Worm (Caenorhabditis elegans): Measurements from ENCODE around the gene F21D9.11.

The F21D9.11 gene

DNA sequence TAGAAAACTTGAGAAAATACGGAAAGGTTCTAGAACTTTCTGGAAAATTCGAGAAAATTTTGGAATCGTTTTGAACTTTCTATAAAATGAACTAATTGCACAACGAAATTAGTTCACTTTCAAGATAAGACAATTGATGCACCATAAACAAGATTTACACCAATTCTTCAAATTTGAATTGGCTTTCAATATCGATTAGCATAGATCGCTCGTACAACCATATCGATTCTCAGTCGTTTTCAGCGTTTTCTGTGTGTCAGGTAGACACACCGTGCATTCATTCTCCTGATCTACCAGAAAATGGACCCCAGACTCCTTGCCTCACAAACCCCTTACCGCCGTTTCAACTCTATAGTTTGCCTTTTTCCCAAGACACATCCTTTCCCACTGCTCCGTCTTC, 30.4 kb downstream of the F21D9.11 start, which contains the start of gene fbxb-117:
Gene fbxb-117 (plus strand): TSS at position 301 of the 400 bp plus-strand sequence.
- TF ChIP-seq scrt-1 (GFP tag; IDR thresholded peaks at IDR 0.05), result no peak
- no peak for TF ChIP-seq tra-4 (tag; optimal IDR thresholded peaks at IDR 0.05)
- no peak for TF ChIP-seq hmbx-1 (tag; optimal IDR thresholded peaks at IDR 0.05)
- TF ChIP-seq tbx-11 (GFP tag; IDR thresholded peaks at IDR 0.05), result no peak
- no peak for TF ChIP-seq hmg-4 (GFP tag; optimal IDR thresholded peaks at IDR 0.05)
- TF ChIP-seq B0310.2 (tag; optimal IDR thresholded peaks at IDR 0.05), result no peak
- TF ChIP-seq hnd-1 (tag; optimal IDR thresholded peaks at IDR 0.05), result no peak
- no peak for TF ChIP-seq ceh-13 (GFP tag; optimal IDR thresholded peaks at IDR 0.05)

- TF ChIP-seq tbx-37 (GFP tag; conservative IDR thresholded peaks at IDR 0.05), result no peak
- TF ChIP-seq aly-1 (tag; optimal IDR thresholded peaks at IDR 0.05), result no peak
- no peak for TF ChIP-seq B0310.2 (tag; optimal IDR thresholded peaks at IDR 0.05)
- TF ChIP-seq scrt-1 (GFP tag; IDR thresholded peaks at IDR 0.05), result no peak
- TF ChIP-seq F13C5.2 (tag; optimal IDR thresholded peaks at IDR 0.05), result no peak
- TF ChIP-seq hnd-1 (tag; optimal IDR thresholded peaks at IDR 0.05), result no peak
- TF ChIP-seq sea-1 (GFP tag; conservative IDR thresholded peaks at IDR 0.05), result no peak
- TF ChIP-seq hmg-4 (GFP tag; optimal IDR thresholded peaks at IDR 0.05), result no peak
- no peak for TF ChIP-seq pes-1 (GFP tag; IDR thresholded peaks at IDR 0.05)
- no peak for TF ChIP-seq hmbx-1 (tag; optimal IDR thresholded peaks at IDR 0.05)
- no peak for TF ChIP-seq tra-4 (tag; optimal IDR thresholded peaks at IDR 0.05)
- no peak for TF ChIP-seq ama-1 (optimal IDR thresholded peaks at IDR 0.05)
- TF ChIP-seq tbx-11 (GFP tag; IDR thresholded peaks at IDR 0.05), result no peak
- TF ChIP-seq ets-7 (tag; optimal IDR thresholded peaks at IDR 0.05), result no peak
- no peak for TF ChIP-seq ceh-13 (GFP tag; optimal IDR thresholded peaks at IDR 0.05)
- TF ChIP-seq flt-1 (GFP tag; IDR thresholded peaks at IDR 0.05), result no peak
- TF ChIP-seq ceh-36 (tag; optimal IDR thresholded peaks at IDR 0.05), result no peak
Observed at ce11 chrV:19285921-19286320, 34.0 kb downstream of the F21D9.11 start.

ce11 chrV:19288073-19288805, 36.3 kb downstream of the F21D9.11 start, which contains the start of the genes F55C9.3 and fbxb-57:
Gene F55C9.3 (minus strand): TSS chrV:19288173.
Gene fbxb-57 (plus strand): TSS chrV:19288755.
- no peak for TF ChIP-seq sea-1 (GFP tag; conservative IDR thresholded peaks at IDR 0.05)
- no peak for TF ChIP-seq pes-1 (GFP tag; IDR thresholded peaks at IDR 0.05)
- no peak for TF ChIP-seq tra-4 (tag; optimal IDR thresholded peaks at IDR 0.05)
- no peak for TF ChIP-seq scrt-1 (GFP tag; IDR thresholded peaks at IDR 0.05)
- TF ChIP-seq ceh-36 (tag; optimal IDR thresholded peaks at IDR 0.05), result no peak
- TF ChIP-seq hnd-1 (tag; optimal IDR thresholded peaks at IDR 0.05), result no peak
- no peak for TF ChIP-seq tbx-37 (GFP tag; conservative IDR thresholded peaks at IDR 0.05)
- TF ChIP-seq hmbx-1 (tag; optimal IDR thresholded peaks at IDR 0.05), result no peak
- TF ChIP-seq ama-1 (optimal IDR thresholded peaks at IDR 0.05), result no peak
- TF ChIP-seq aly-1 (tag; optimal IDR thresholded peaks at IDR 0.05), result no peak
- no peak for TF ChIP-seq hmg-4 (GFP tag; optimal IDR thresholded peaks at IDR 0.05)
- no peak for TF ChIP-seq F13C5.2 (tag; optimal IDR thresholded peaks at IDR 0.05)
- no peak for TF ChIP-seq ets-7 (tag; optimal IDR thresholded peaks at IDR 0.05)
- no peak for TF ChIP-seq B0310.2 (tag; optimal IDR thresholded peaks at IDR 0.05)
- TF ChIP-seq ceh-13 (GFP tag; optimal IDR thresholded peaks at IDR 0.05), result no peak
- no peak for TF ChIP-seq tbx-11 (GFP tag; IDR thresholded peaks at IDR 0.05)

DNA sequence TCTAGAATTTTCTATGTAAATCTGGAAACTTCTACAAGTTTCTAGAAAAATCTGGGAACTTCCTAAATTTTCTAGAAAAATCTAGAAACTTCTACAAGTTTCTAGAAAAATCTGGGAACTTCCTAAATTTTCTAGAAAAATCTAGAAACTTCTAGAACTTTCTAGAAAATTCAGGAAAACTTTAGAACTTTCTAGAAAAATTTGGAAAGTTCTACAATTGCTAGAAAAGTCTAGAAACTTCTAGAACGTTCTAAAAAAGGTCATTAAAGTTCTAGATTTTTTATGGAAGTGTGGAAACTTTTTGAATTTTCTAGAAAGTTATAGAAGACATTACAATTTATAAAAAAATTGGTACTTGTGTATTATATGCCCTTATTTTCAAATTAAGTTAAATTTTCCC, 41.1 kb downstream of the F21D9.11 start, which contains the start of gene F55C9.5:
Gene F55C9.5 (minus strand): TSS at position 101 of the 400 bp plus-strand sequence.
- no peak for TF ChIP-seq flt-1 (GFP tag; IDR thresholded peaks at IDR 0.05)
- no peak for TF ChIP-seq pes-1 (GFP tag; IDR thresholded peaks at IDR 0.05)
- no peak for TF ChIP-seq F13C5.2 (tag; optimal IDR thresholded peaks at IDR 0.05)
- no peak for TF ChIP-seq tbx-11 (GFP tag; IDR thresholded peaks at IDR 0.05)
- no peak for TF ChIP-seq ceh-13 (GFP tag; optimal IDR thresholded peaks at IDR 0.05)

DNA sequence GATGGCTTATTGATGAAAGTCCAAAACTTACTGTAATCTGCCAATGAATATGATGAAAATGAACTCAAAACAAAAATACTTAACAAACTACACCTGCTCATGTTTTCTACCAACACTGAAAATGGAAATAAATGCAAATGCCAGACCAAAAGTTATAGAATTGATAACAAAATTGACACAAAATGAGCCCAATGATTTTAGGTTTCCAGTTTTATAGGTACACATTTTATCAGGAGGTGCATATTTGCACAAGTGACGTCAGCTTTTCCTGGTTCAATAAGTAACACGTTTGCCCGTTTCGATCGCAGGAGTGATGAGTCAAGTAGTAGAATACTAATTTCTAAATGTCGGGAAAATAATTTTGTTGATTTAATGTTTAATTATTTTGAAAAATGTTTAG, 44.8 kb downstream of the F21D9.11 start, which contains the start of gene F55C9.6:
Gene F55C9.6 (minus strand): TSS at position 101 of the 400 bp plus-strand sequence.
- TF ChIP-seq pes-1 (GFP tag; IDR thresholded peaks at IDR 0.05), result no peak
- TF ChIP-seq tbx-11 (GFP tag; IDR thresholded peaks at IDR 0.05), result no peak
- no peak for TF ChIP-seq ceh-13 (GFP tag; optimal IDR thresholded peaks at IDR 0.05)
- no peak for TF ChIP-seq aly-1 (tag; optimal IDR thresholded peaks at IDR 0.05)
- no peak for TF ChIP-seq scrt-1 (GFP tag; IDR thresholded peaks at IDR 0.05)
- no peak for TF ChIP-seq tra-4 (tag; optimal IDR thresholded peaks at IDR 0.05)
- TF ChIP-seq sea-1 (GFP tag; conservative IDR thresholded peaks at IDR 0.05), result no peak
- TF ChIP-seq B0310.2 (tag; optimal IDR thresholded peaks at IDR 0.05), result no peak
- TF ChIP-seq hmbx-1 (tag; optimal IDR thresholded peaks at IDR 0.05), result no peak
- no peak for TF ChIP-seq tbx-37 (GFP tag; conservative IDR thresholded peaks at IDR 0.05)
- TF ChIP-seq flt-1 (GFP tag; IDR thresholded peaks at IDR 0.05), result no peak
- TF ChIP-seq ets-7 (tag; optimal IDR thresholded peaks at IDR 0.05), result no peak

ce11 chrV:19297510-19297909, 45.6 kb downstream of the F21D9.11 start, which contains the start of gene fbxb-60:
Gene fbxb-60 (plus strand): TSS chrV:19297810.
- TF ChIP-seq ceh-13 (GFP tag; optimal IDR thresholded peaks at IDR 0.05) (no peak), tbx-11 (GFP tag; IDR thresholded peaks at IDR 0.05) (no peak), B0310.2 (tag; optimal IDR thresholded peaks at IDR 0.05) (no peak), sea-1 (GFP tag; conservative IDR thresholded peaks at IDR 0.05) (no peak), tra-4 (tag; optimal IDR thresholded peaks at IDR 0.05) (no peak), ama-1 (optimal IDR thresholded peaks at IDR 0.05) (no peak), ets-7 (tag; optimal IDR thresholded peaks at IDR 0.05) (no peak), aly-1 (tag; optimal IDR thresholded peaks at IDR 0.05) (no peak)

- no peak for TF ChIP-seq tbx-37 (GFP tag; conservative IDR thresholded peaks at IDR 0.05)
- no peak for TF ChIP-seq hmbx-1 (tag; optimal IDR thresholded peaks at IDR 0.05)
- no peak for TF ChIP-seq scrt-1 (GFP tag; IDR thresholded peaks at IDR 0.05)
- no peak for TF ChIP-seq hnd-1 (tag; optimal IDR thresholded peaks at IDR 0.05)
- no peak for TF ChIP-seq aly-1 (tag; optimal IDR thresholded peaks at IDR 0.05)
- TF ChIP-seq ama-1 (optimal IDR thresholded peaks at IDR 0.05), result no peak
- no peak for TF ChIP-seq tbx-11 (GFP tag; IDR thresholded peaks at IDR 0.05)
- TF ChIP-seq flt-1 (GFP tag; IDR thresholded peaks at IDR 0.05), result no peak
- TF ChIP-seq B0310.2 (tag; optimal IDR thresholded peaks at IDR 0.05), result no peak
- no peak for TF ChIP-seq F13C5.2 (tag; optimal IDR thresholded peaks at IDR 0.05)
- no peak for TF ChIP-seq hmg-4 (GFP tag; optimal IDR thresholded peaks at IDR 0.05)
- no peak for TF ChIP-seq ceh-36 (tag; optimal IDR thresholded peaks at IDR 0.05)
Observed at ce11 chrV:19299262-19299661, 47.3 kb downstream of the F21D9.11 start, which contains the start of gene F55C9.14. Gene F55C9.14 (plus strand): TSS chrV:19299562.

All from whole organism, early embryonic.